Fruit fly (Drosophila melanogaster): ENCODE results near the gene dac.

DNA sequence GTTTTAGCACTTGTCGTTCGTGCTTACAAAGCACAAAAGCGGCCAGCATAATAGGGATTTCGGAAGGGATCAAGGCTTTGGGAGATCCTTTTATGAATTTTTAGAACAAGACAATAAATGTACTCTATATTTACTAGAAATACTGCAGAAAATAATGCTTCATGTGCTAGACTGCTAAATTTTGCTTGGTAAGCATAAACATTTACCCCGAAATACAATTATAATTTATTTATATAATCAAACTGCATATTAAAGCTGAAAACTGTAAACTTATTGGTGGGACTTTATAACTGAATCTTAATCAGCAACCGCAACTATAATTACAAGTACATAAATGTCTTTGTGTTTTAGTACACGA is 44.6 kb upstream of the dac start:
- TF ChIP-seq h (optimal IDR thresholded peaks at IDR 0.05) (no peak), Sin3A (optimal IDR thresholded peaks at IDR 0.05) (no peak), psq (optimal IDR thresholded peaks at IDR 0.05) (no peak), ttk (optimal IDR thresholded peaks at IDR 0.05) (no peak)

All from Kc167 (cell line).